Fruit fly (Drosophila melanogaster): ENCODE results near the gene Kif19A.

dm6 chr3R:14151840-14152239 is 33.6 kb upstream of the Kif19A start, which contains the start of gene CG14355:
- TF ChIP-seq psq (GFP tag; optimal IDR thresholded peaks at IDR 0.05), result no peak
- no peak for TF ChIP-seq sv (GFP tag; optimal IDR thresholded peaks at IDR 0.05)
- TF ChIP-seq CrebA (GFP tag; optimal IDR thresholded peaks at IDR 0.05; ENCODE audit: borderline replicate concordance), result no peak
- TF ChIP-seq OdsH (GFP tag; optimal IDR thresholded peaks at IDR 0.05), result no peak
- no peak for TF ChIP-seq ey (GFP tag; optimal IDR thresholded peaks at IDR 0.05)
- no peak for TF ChIP-seq fru (GFP tag; optimal IDR thresholded peaks at IDR 0.05)
- TF ChIP-seq Myc (optimal IDR thresholded peaks at IDR 0.05), result no peak
- TF ChIP-seq CG32264 (GFP tag; optimal IDR thresholded peaks at IDR 0.05), result no peak
- TF ChIP-seq rgr (GFP tag; optimal IDR thresholded peaks at IDR 0.05), result no peak

Measured in whole organism, wandering third instar larva.